Fruit fly (Drosophila melanogaster) whole organism, prepupa: ENCODE data around the gene Ir94d.

Experiments used
- CG11294 ChIP-seq: fragments of 200-800 bp; sonication (Bioruptor generic); IDR thresholded peaks from 2 replicates; pipeline ENCODE4 v1.3.6; 2022; ENCODE audit warnings: missing biosample characterization, missing genetic modification characterization
- CG31627 ChIP-seq: fragments of 200-800 bp; sonication (Bioruptor generic); optimal IDR thresholded peaks from 3 replicates; lab custom pipeline; 2016; ENCODE audit warnings: missing biosample characterization, missing genetic modification characterization
- CG6163 ChIP-seq: fragments of 200-800 bp; sonication (Bioruptor generic); IDR thresholded peaks from 3 replicates; pipeline ENCODE4 v1.3.6; 2022; ENCODE audit warnings: missing biosample characterization, missing genetic modification characterization
- CG7368 ChIP-seq: fragments of 200-800 bp; sonication (Bioruptor generic); optimal IDR thresholded peaks from 3 replicates; lab custom pipeline; 2016; ENCODE audit warnings: missing biosample characterization, missing genetic modification characterization
- CG8319 ChIP-seq: fragments of 200-800 bp; sonication (Bioruptor generic); optimal IDR thresholded peaks from 3 replicates; lab custom pipeline; 2016; ENCODE audit warnings: missing biosample characterization, missing genetic modification characterization
- CG8632 ChIP-seq: fragments of 200-800 bp; sonication (Bioruptor generic); optimal IDR thresholded peaks from 3 replicates; lab custom pipeline; 2016; ENCODE audit warnings: missing biosample characterization, missing genetic modification characterization
- Gug ChIP-seq: fragments of 200-800 bp; sonication (Bioruptor generic); IDR thresholded peaks from 2 replicates; pipeline ENCODE4 v1.3.6; 2022; ENCODE audit warnings: missing biosample characterization, missing genetic modification characterization
- Hr39 ChIP-seq: fragments of 200-800 bp; sonication (Bioruptor generic); optimal IDR thresholded peaks from 2 replicates; lab custom pipeline; 2016; ENCODE audit warnings: missing biosample characterization, missing genetic modification characterization
- Lpt ChIP-seq: fragments of 200-800 bp; sonication (Bioruptor generic); optimal IDR thresholded peaks from 3 replicates; lab custom pipeline; 2016; ENCODE audit warnings: missing biosample characterization, missing genetic modification characterization
- Sox102F ChIP-seq: fragments of 200-800 bp; sonication (Bioruptor generic); optimal IDR thresholded peaks from 2 replicates; lab custom pipeline; 2016; ENCODE audit warnings: missing biosample characterization, mild to moderate bottlenecking, missing genetic modification characterization
- spab ChIP-seq: fragments of 200-800 bp; sonication (Bioruptor generic); optimal IDR thresholded peaks from 2 replicates; lab custom pipeline; 2017; ENCODE audit warnings: missing biosample characterization, mild to moderate bottlenecking, missing genetic modification characterization, missing genetic modification reagents
- ss ChIP-seq, 2 experiments: fragments of 200-800 bp; sonication (Bioruptor generic); optimal IDR thresholded peaks; 2 replicates in 1 of 2; 3 replicates in 1 of 2; lab custom pipeline; 2017 to 2018; ENCODE audit warnings: mild to moderate bottlenecking in 2 of 2, missing biosample characterization in 2 of 2, missing genetic modification characterization in 2 of 2, moderate library complexity in 1 of 2

dm6 chr3R:23372624-23373023 lies 30.0 kb upstream of the Ir94d start, which contains the start of gene CG42827:
- TF ChIP-seq Hr39 (GFP tag; lab: Kevin White, UChicago) (no peak), Lpt (GFP tag; lab: Kevin White, UChicago) (no peak), CG8632 (GFP tag; lab: Kevin White, UChicago) (no peak), Sox102F (no peak), CG6163 (GFP tag; lab: Robert Waterston, UW) (no peak), ss (GFP tag; optimal IDR thresholded peaks at IDR 0.05; lab: Kevin White, UChicago) (no peak), CG11294 (no peak), CG8319 (no peak), Gug (GFP tag; lab: Robert Waterston, UW) (no peak), spab (no peak), CG31627 (GFP tag; lab: Kevin White, UChicago) (no peak), CG7368 (GFP tag; lab: Kevin White, UChicago) (no peak)
